Worm (Caenorhabditis elegans): ENCODE measurements around the gene str-13.

DNA sequence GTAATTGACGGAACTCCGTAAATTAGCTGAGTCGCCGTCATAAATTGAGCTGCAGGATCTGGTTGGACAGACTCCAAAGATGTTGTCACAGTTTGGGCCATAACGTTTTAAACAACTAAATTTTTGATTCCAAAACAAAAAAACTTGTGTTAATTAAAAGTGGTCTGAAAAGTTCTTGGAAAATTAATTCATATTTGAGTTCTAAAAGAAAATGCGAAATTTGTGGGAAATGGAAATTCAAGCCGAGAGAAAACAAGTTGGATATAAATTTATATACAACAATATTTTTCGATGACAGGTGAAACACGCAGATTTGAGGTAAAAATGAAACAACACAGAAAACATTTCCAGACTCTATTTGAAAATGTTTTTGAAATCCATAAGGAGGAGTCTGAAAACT lies 1.8 kb downstream of the str-13 start, which contains the start of gene srg-59:
- no peak for TF ChIP-seq ceh-13 (GFP tag; optimal IDR thresholded peaks at IDR 0.05)
- TF ChIP-seq sea-1 (GFP tag; conservative IDR thresholded peaks at IDR 0.05), result no peak
- TF ChIP-seq hnd-1 (tag; optimal IDR thresholded peaks at IDR 0.05), result no peak
